Fruit fly (Drosophila melanogaster): Measurements from ENCODE around the gene CG7300.

Gene CG7300

dm6 chr2L:10657981-10658380, 39.9 kb downstream of the CG7300 start, which contains the start of gene CG45690:
CG45690 (plus strand) TSS chr2L:10658281.
- TF ChIP-seq CG10431 (GFP tag; optimal IDR thresholded peaks at IDR 0.05) (no peak), fd96Cb (tag; optimal IDR thresholded peaks at IDR 0.05) (no peak), NFAT (GFP tag; IDR thresholded peaks at IDR 0.05) (no peak), CG6683 (GFP tag; optimal IDR thresholded peaks at IDR 0.05) (no peak), salm (tag; optimal IDR thresholded peaks at IDR 0.05) (no peak), CG10959 (GFP tag; IDR thresholded peaks at IDR 0.05) (no peak), vfl (GFP tag; optimal IDR thresholded peaks at IDR 0.05) (no peak), Trl (optimal IDR thresholded peaks at IDR 0.05) (no peak), Trl (GFP tag; optimal IDR thresholded peaks at IDR 0.05) (no peak), CG18619 (GFP tag; optimal IDR thresholded peaks at IDR 0.05) (no peak), Hmr (GFP tag; optimal IDR thresholded peaks at IDR 0.05) (no peak), CG30403 (GFP tag; optimal IDR thresholded peaks at IDR 0.05) (no peak), CG32767 (GFP tag; IDR thresholded peaks at IDR 0.05) (no peak), Bteb2 (GFP tag; optimal IDR thresholded peaks at IDR 0.05) (no peak), emc (GFP tag; optimal IDR thresholded peaks at IDR 0.05) (no peak), Sox100B (GFP tag; optimal IDR thresholded peaks at IDR 0.05) (no peak)

- TF ChIP-seq CG2199 (GFP tag; IDR thresholded peaks at IDR 0.05) (0 out of 3 replicates have a peak, but pooled peaks have one; percentile 30), CG7928 (GFP tag; optimal IDR thresholded peaks at IDR 0.05) (no peak), CG10654 (GFP tag; optimal IDR thresholded peaks at IDR 0.05) (no peak), zen (tag; optimal IDR thresholded peaks at IDR 0.05) (peak; percentile 19), Hmx (GFP tag; optimal IDR thresholded peaks at IDR 0.05) (no peak), Neu2 (GFP tag; optimal IDR thresholded peaks at IDR 0.05; ENCODE audit: borderline replicate concordance) (no peak), CG11504 (tag; optimal IDR thresholded peaks at IDR 0.05) (peak; percentile 99)
Measured at dm6 chr2L:10654520-10654919, 43.3 kb downstream of the CG7300 start.

dm6 chr2L:10651313-10651712, 46.5 kb downstream of the CG7300 start, which contains the start of gene dbf:
dbf (plus strand) TSS chr2L:10651613.
- no peak for TF ChIP-seq CG34376 (GFP tag; optimal IDR thresholded peaks at IDR 0.05)

- TF ChIP-seq jumu (GFP tag; optimal IDR thresholded peaks at IDR 0.05) = no peak
- TF ChIP-seq CG17829 (tag; optimal IDR thresholded peaks at IDR 0.05) = no peak
- no peak for TF ChIP-seq schlank (tag; optimal IDR thresholded peaks at IDR 0.05)
- no peak for TF ChIP-seq trem (tag; optimal IDR thresholded peaks at IDR 0.05)
- no peak for TF ChIP-seq gfzf (GFP tag; optimal IDR thresholded peaks at IDR 0.05)
- TF ChIP-seq tap (tag; optimal IDR thresholded peaks at IDR 0.05) = no peak
- no peak for TF ChIP-seq CG6254 (GFP tag; optimal IDR thresholded peaks at IDR 0.05)
- TF ChIP-seq CG3995 (GFP tag; optimal IDR thresholded peaks at IDR 0.05) = peak; percentile 75
- TF ChIP-seq Chrac-16 (GFP tag; optimal IDR thresholded peaks at IDR 0.05) = no peak
- TF ChIP-seq BtbVII (GFP tag; optimal IDR thresholded peaks at IDR 0.05) = no peak
- no peak for TF ChIP-seq CG13123 (GFP tag; optimal IDR thresholded peaks at IDR 0.05)
- TF ChIP-seq insv (GFP tag; optimal IDR thresholded peaks at IDR 0.05) = peak in 1 of 2 experiments; percentile 91
- TF ChIP-seq Elba2 (GFP tag; optimal IDR thresholded peaks at IDR 0.05) = peak; percentile 99
- no peak for TF ChIP-seq shn (GFP tag; optimal IDR thresholded peaks at IDR 0.05)
- no peak for TF ChIP-seq luna (GFP tag; optimal IDR thresholded peaks at IDR 0.05)
- TF ChIP-seq zen (tag; optimal IDR thresholded peaks at IDR 0.05) = peak; percentile 41
- TF ChIP-seq Lpt (GFP tag; optimal IDR thresholded peaks at IDR 0.05) = no peak
- TF ChIP-seq CG3726 (GFP tag; IDR thresholded peaks at IDR 0.05) = no peak
- TF ChIP-seq Hr3 (GFP tag; optimal IDR thresholded peaks at IDR 0.05) = no peak
- no peak for TF ChIP-seq MBD-R2 (GFP tag; IDR thresholded peaks at IDR 0.05)
- 0 out of 2 replicates have a peak, but pooled peaks have one; percentile 48 for TF ChIP-seq CG31441 (GFP tag; IDR thresholded peaks at IDR 0.05)
Measured at dm6 chr2L:10647720-10648349, 50.0 kb downstream of the CG7300 start.
